Worm (Caenorhabditis elegans) whole organism, young adult: Measurements from ENCODE around the gene ZK1307.1.

Source experiments
- B0019.2 ChIP-seq: fragments of 200-800 bp; sonication (Bioruptor generic); conservative IDR thresholded peaks from 2 replicates; pipeline ENCODE4 v1.3.6; 2022; ENCODE audit warnings: missing genetic modification reagents, missing genetic modification characterization, missing compliant biosample characterization
- B0336.3 ChIP-seq: fragments of 200-800 bp; sonication (Bioruptor generic); IDR thresholded peaks from 2 replicates; pipeline ENCODE4 v1.3.6; 2022; ENCODE audit warnings: missing genetic modification characterization, missing compliant biosample characterization
- F49E8.2 ChIP-seq: sonication (generic microtip); optimal IDR thresholded peaks from 3 replicates; lab custom pipeline; 2017; ENCODE audit warnings: missing genetic modification characterization, mild to moderate bottlenecking, missing compliant biosample characterization, antibody characterized with exemption, moderate library complexity; ENCODE audit not compliant: insufficient read depth
- F55B11.4 ChIP-seq: sonication (generic microtip); optimal IDR thresholded peaks from 2 replicates; lab custom pipeline; 2016; ENCODE audit warnings: missing compliant biosample characterization, missing genetic modification characterization, borderline replicate concordance; ENCODE audit not compliant: insufficient read depth
- Y53F4B.3 ChIP-seq: fragments of 200-800 bp; sonication (Bioruptor generic); IDR thresholded peaks from 2 replicates; pipeline ENCODE4 v1.3.6; 2022; ENCODE audit warnings: missing genetic modification reagents, missing genetic modification characterization, missing compliant biosample characterization
- Y53G8AR.9 ChIP-seq: fragments of 200-800 bp; sonication (Bioruptor generic); conservative IDR thresholded peaks from 2 replicates; pipeline ENCODE4 v1.3.6; 2022; ENCODE audit warnings: missing genetic modification reagents, missing genetic modification characterization, missing compliant biosample characterization
- Y56A3A.18 ChIP-seq: fragments of 200-800 bp; sonication (Bioruptor generic); IDR thresholded peaks from 2 replicates; pipeline ENCODE4 v1.3.6; 2022; ENCODE audit warnings: missing genetic modification reagents, missing genetic modification characterization, missing compliant biosample characterization
- Y95B8A.8 ChIP-seq: fragments of 200-800 bp; sonication (Bioruptor generic); IDR thresholded peaks from 2 replicates; pipeline ENCODE4 v1.3.6; 2022; ENCODE audit warnings: missing genetic modification reagents, missing genetic modification characterization, missing compliant biosample characterization
- ZK185.1 ChIP-seq: sonication (generic microtip); optimal IDR thresholded peaks from 2 replicates; lab custom pipeline; 2016; ENCODE audit warnings: mild to moderate bottlenecking, missing genetic modification characterization, missing compliant biosample characterization; ENCODE audit not compliant: poor library complexity, severe bottlenecking
- akir-1 ChIP-seq: fragments of 200-800 bp; sonication (Bioruptor generic); optimal IDR thresholded peaks from 2 replicates; lab custom pipeline; 2018; ENCODE audit warnings: mild to moderate bottlenecking, missing genetic modification characterization, moderate library complexity, missing compliant biosample characterization
- aptf-2 ChIP-seq: fragments of 200-800 bp; sonication (Bioruptor generic); conservative IDR thresholded peaks from 2 replicates; pipeline ENCODE4 v1.3.6; 2022; ENCODE audit warnings: missing genetic modification reagents, missing genetic modification characterization, missing compliant biosample characterization
- atf-7 ChIP-seq: sonication (generic microtip); optimal IDR thresholded peaks from 2 replicates; lab custom pipeline; 2017; ENCODE audit warnings: mild to moderate bottlenecking, missing genetic modification characterization, missing compliant biosample characterization
- athp-1 ChIP-seq: sonication (generic microtip); optimal IDR thresholded peaks from 2 replicates; lab custom pipeline; 2017; ENCODE audit warnings: mild to moderate bottlenecking, missing genetic modification characterization, missing compliant biosample characterization
- attf-6 ChIP-seq: fragments of 200-800 bp; sonication (Bioruptor generic); IDR thresholded peaks from 2 replicates; pipeline ENCODE4 v1.3.6; 2022; ENCODE audit warnings: missing genetic modification reagents, missing genetic modification characterization, missing compliant biosample characterization
- ccch-3 ChIP-seq: fragments of 200-800 bp; sonication (Bioruptor generic); optimal IDR thresholded peaks from 2 replicates; lab custom pipeline; 2018; ENCODE audit warnings: mild to moderate bottlenecking, missing genetic modification characterization, missing compliant biosample characterization
- cebp-1 ChIP-seq, 2 experiments: fragments of 200-800 bp in 1 of 2; sonication (Bioruptor generic) in 1 of 2; sonication (generic microtip) in 1 of 2; IDR thresholded peaks in 1 of 2; optimal IDR thresholded peaks in 1 of 2; 2 replicates each; pipeline versions ENCODE4 v1.3.6 to Lab custom; 2017 to 2022; ENCODE audit warnings: missing compliant biosample characterization in 2 of 2, missing genetic modification characterization in 2 of 2, mild to moderate bottlenecking in 1 of 2, missing genetic modification reagents in 1 of 2, moderate library complexity in 1 of 2
- cebp-2 ChIP-seq: fragments of 200-800 bp; sonication (Bioruptor generic); IDR thresholded peaks from 2 replicates; pipeline ENCODE4 v1.3.6; 2022; ENCODE audit warnings: missing genetic modification characterization, missing compliant biosample characterization
- ceh-58 ChIP-seq: fragments of 200-800 bp; sonication (Bioruptor generic); IDR thresholded peaks from 2 replicates; pipeline ENCODE4 v1.3.6; 2022; ENCODE audit warnings: missing genetic modification characterization, missing compliant biosample characterization
- ceh-91 ChIP-seq: fragments of 200-800 bp; sonication (Bioruptor generic); IDR thresholded peaks from 2 replicates; pipeline ENCODE4 v1.3.6; 2022; ENCODE audit warnings: missing genetic modification reagents, missing genetic modification characterization, missing compliant biosample characterization
- dox-1 ChIP-seq: fragments of 200-800 bp; sonication (Bioruptor generic); IDR thresholded peaks from 2 replicates; pipeline ENCODE4 v1.3.6; 2022; ENCODE audit warnings: missing genetic modification reagents, missing genetic modification characterization, missing compliant biosample characterization
- efl-1 ChIP-seq: fragments of 150-350 bp; optimal IDR thresholded peaks from 2 replicates; lab custom pipeline; 2014; ENCODE audit warnings: missing biosample characterization, missing genetic modification reagents, missing genetic modification characterization
- egl-18 ChIP-seq: fragments of 200-800 bp; sonication (Bioruptor generic); IDR thresholded peaks from 2 replicates; pipeline ENCODE4 v1.3.6; 2022; ENCODE audit warnings: missing genetic modification reagents, missing genetic modification characterization, missing compliant biosample characterization
- egl-44 ChIP-seq: fragments of 200-800 bp; sonication (Bioruptor generic); IDR thresholded peaks from 2 replicates; pipeline ENCODE4 v1.3.6; 2022; ENCODE audit warnings: missing genetic modification reagents, missing genetic modification characterization, missing compliant biosample characterization
- egrh-3 ChIP-seq: fragments of 200-800 bp; sonication (Bioruptor generic); IDR thresholded peaks from 2 replicates; pipeline ENCODE4 v1.3.6; 2022; ENCODE audit warnings: missing genetic modification reagents, missing genetic modification characterization, missing compliant biosample characterization
- ekl-4 ChIP-seq: fragments of 200-800 bp; sonication (Bioruptor generic); IDR thresholded peaks from 2 replicates; pipeline ENCODE4 v1.3.6; 2022; ENCODE audit warnings: missing genetic modification reagents, missing genetic modification characterization, missing compliant biosample characterization
- gei-17 ChIP-seq: fragments of 200-800 bp; sonication (Bioruptor generic); optimal IDR thresholded peaks from 2 replicates; lab custom pipeline; 2018; ENCODE audit warnings: mild to moderate bottlenecking, missing genetic modification characterization, missing compliant biosample characterization
- hlh-26 ChIP-seq: fragments of 200-800 bp; sonication (Bioruptor generic); conservative IDR thresholded peaks from 2 replicates; pipeline ENCODE4 v1.3.6; 2022; ENCODE audit warnings: missing genetic modification reagents, missing genetic modification characterization, missing compliant biosample characterization
- hmg-20 ChIP-seq: fragments of 200-800 bp; sonication (Bioruptor generic); IDR thresholded peaks from 2 replicates; pipeline ENCODE4 v1.3.6; 2022; ENCODE audit warnings: missing genetic modification reagents, missing genetic modification characterization, missing compliant biosample characterization
- lag-1 ChIP-seq: fragments of 200-800 bp; sonication (Bioruptor generic); IDR thresholded peaks from 2 replicates; pipeline ENCODE4 v1.3.6; 2022; ENCODE audit warnings: missing genetic modification reagents, missing genetic modification characterization, missing compliant biosample characterization
- let-526 ChIP-seq: fragments of 200-800 bp; sonication (Bioruptor generic); IDR thresholded peaks from 2 replicates; pipeline ENCODE4 v1.3.6; 2022; ENCODE audit warnings: missing genetic modification reagents, missing genetic modification characterization, missing compliant biosample characterization
- let-607 ChIP-seq, 2 experiments: fragments of 200-800 bp in 1 of 2; sonication (Bioruptor generic) in 1 of 2; sonication (generic microtip) in 1 of 2; optimal IDR thresholded peaks; 2 replicates each; lab custom pipeline; 2016 to 2018; ENCODE audit warnings: mild to moderate bottlenecking in 2 of 2, missing compliant biosample characterization in 2 of 2, missing genetic modification characterization in 2 of 2, moderate library complexity in 2 of 2, missing genotype in 1 of 2
- lin-40 ChIP-seq: sonication (generic microtip); optimal IDR thresholded peaks from 2 replicates; lab custom pipeline; 2016; ENCODE audit warnings: missing genetic modification characterization, mild to moderate bottlenecking, missing compliant biosample characterization, missing genotype, missing genetic modification reagents
- madf-6 ChIP-seq: fragments of 200-800 bp; sonication (Bioruptor generic); IDR thresholded peaks from 2 replicates; pipeline ENCODE4 v1.3.6; 2022; ENCODE audit warnings: missing genetic modification reagents, missing genetic modification characterization, missing compliant biosample characterization
- mcd-1 ChIP-seq: fragments of 200-800 bp; sonication (Bioruptor generic); IDR thresholded peaks from 2 replicates; pipeline ENCODE4 v1.3.6; 2022; ENCODE audit warnings: missing genetic modification reagents, missing genetic modification characterization, missing compliant biosample characterization
- nfyb-1 ChIP-seq: fragments of 200-800 bp; sonication (Bioruptor generic); IDR thresholded peaks from 2 replicates; pipeline ENCODE4 v1.3.6; 2022; ENCODE audit warnings: missing genetic modification reagents, missing genetic modification characterization, missing compliant biosample characterization
- nhr-80 ChIP-seq: sonication (generic microtip); optimal IDR thresholded peaks from 2 replicates; lab custom pipeline; 2016; ENCODE audit warnings: missing genetic modification characterization, missing compliant biosample characterization
- nhr-90 ChIP-seq: sonication (generic microtip); optimal IDR thresholded peaks from 2 replicates; lab custom pipeline; 2016; ENCODE audit warnings: missing genotype, mild to moderate bottlenecking, missing genetic modification characterization, missing compliant biosample characterization
- pbrm-1 ChIP-seq: fragments of 200-800 bp; sonication (Bioruptor generic); IDR thresholded peaks from 2 replicates; pipeline ENCODE4 v1.3.6; 2022; ENCODE audit warnings: missing genetic modification reagents, missing genetic modification characterization, missing compliant biosample characterization
- rec-8 ChIP-seq, 2 experiments: sonication (generic microtip); optimal IDR thresholded peaks; 2 replicates each; lab custom pipeline; 2016; ENCODE audit warnings: mild to moderate bottlenecking in 2 of 2, missing genetic modification characterization in 2 of 2, missing genetic modification reagents in 2 of 2, missing genotype in 2 of 2, missing biosample characterization in 1 of 2, missing compliant biosample characterization in 1 of 2, moderate library complexity in 1 of 2
- repo-1 ChIP-seq: sonication (generic microtip); optimal IDR thresholded peaks from 2 replicates; lab custom pipeline; 2017; ENCODE audit warnings: mild to moderate bottlenecking, missing genetic modification characterization, missing compliant biosample characterization
- tlf-1 ChIP-seq: fragments of 200-800 bp; sonication (Bioruptor generic); optimal IDR thresholded peaks from 2 replicates; lab custom pipeline; 2018; ENCODE audit warnings: mild to moderate bottlenecking, missing genetic modification characterization, missing compliant biosample characterization
- unc-62 ChIP-seq: fragments of 150-350 bp; optimal IDR thresholded peaks from 2 replicates; lab custom pipeline; 2014; ENCODE audit warnings: missing biosample characterization, missing genetic modification reagents, missing genetic modification characterization
- ztf-18 ChIP-seq: sonication (generic microtip); optimal IDR thresholded peaks from 2 replicates; lab custom pipeline; 2016; ENCODE audit warnings: missing genotype, mild to moderate bottlenecking, missing genetic modification characterization, missing compliant biosample characterization
- ztf-22 ChIP-seq: fragments of 200-800 bp; sonication (Bioruptor generic); optimal IDR thresholded peaks from 2 replicates; lab custom pipeline; 2018; ENCODE audit warnings: mild to moderate bottlenecking, missing genetic modification characterization, moderate library complexity, missing compliant biosample characterization
- ztf-28 ChIP-seq: fragments of 200-800 bp; sonication (Bioruptor generic); IDR thresholded peaks from 2 replicates; pipeline ENCODE4 v1.3.6; 2022; ENCODE audit warnings: missing genetic modification reagents, missing genetic modification characterization, missing compliant biosample characterization

ZK1307.1 gene

DNA sequence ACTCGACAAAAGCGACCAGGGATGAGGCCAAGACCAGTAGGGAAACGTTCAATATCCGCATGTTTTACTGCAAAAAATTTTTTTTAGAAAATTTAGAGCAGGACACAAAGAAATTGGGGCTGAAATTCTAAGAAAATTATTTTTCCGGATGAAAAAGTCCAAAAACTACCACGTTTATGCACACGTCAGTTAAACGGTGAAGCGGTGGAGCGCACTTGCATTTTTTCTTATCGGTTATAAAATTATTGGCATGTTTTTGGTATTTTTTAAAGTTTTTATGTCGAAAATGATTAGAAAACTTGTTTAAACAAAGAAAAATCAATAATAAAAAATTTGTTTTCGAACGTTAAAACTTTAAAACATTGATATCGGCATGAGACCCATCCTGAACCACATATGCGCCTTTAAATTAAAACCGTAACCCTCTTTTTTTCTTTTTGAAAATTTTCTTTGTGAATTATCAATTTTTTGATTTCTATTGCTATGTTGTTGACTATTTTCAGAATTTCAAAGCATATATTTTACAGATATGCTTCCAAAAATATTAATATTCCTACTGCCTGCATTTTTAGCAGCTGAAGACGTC lies 31.2 kb downstream of the ZK1307.1 start, which contains the start of the genes dnj-20 and ZK1307.8 (continued):
- TF ChIP-seq gei-17 (GFP tag; lab: Kevin White, UChicago) (no peak), Y53F4B.3 (GFP tag; lab: Robert Waterston, UW) (no peak), hlh-26 (GFP tag; lab: Robert Waterston, UW) (no peak), nfyb-1 (no peak), aptf-2 (no peak), ekl-4 (GFP tag; lab: Robert Waterston, UW) (no peak), ccch-3 (GFP tag; lab: Kevin White, UChicago) (no peak), ztf-28 (GFP tag; lab: Robert Waterston, UW) (no peak), rec-8 (tag; optimal IDR thresholded peaks at IDR 0.05; lab: Kevin White, UChicago) (no peak), egrh-3 (no peak), mcd-1 (0 out of 2 replicates have a peak, but pooled peaks have one; percentile 34), nhr-80 (tag; lab: Kevin White, UChicago) (peak; percentile 56), ztf-22 (no peak), attf-6 (GFP tag; lab: Robert Waterston, UW) (no peak), egl-44 (GFP tag; lab: Robert Waterston, UW) (no peak), lin-40 (tag; lab: Kevin White, UChicago) (no peak), ZK185.1 (no peak), madf-6 (GFP tag; lab: Robert Waterston, UW) (peak; percentile 83), cebp-2 (GFP tag; lab: Robert Waterston, UW) (no peak), Y95B8A.8 (GFP tag; lab: Robert Waterston, UW) (no peak)

DNA sequence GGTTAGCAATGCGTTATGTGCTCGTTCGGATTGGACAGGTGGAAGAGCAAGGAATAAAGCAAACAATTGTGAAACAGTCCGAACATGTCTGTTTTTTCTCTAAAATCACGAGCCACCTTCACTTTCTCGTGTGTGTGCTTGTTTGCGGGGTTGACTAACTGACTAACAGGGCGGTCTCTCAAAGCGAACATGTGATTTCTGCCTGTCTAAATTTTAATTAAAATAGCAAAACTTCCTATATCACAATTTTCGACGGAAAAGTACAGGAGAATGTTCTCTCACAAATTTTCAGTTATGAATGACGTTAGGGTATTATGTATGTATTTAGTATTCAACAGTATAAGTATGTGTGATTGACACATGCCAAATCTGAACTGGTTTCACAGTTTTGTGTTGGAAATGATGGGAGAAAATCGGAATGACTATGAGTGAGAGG lies 33.4 kb downstream of the ZK1307.1 start:
- peak; percentile 39 for TF ChIP-seq tlf-1 (GFP tag; lab: Kevin White, UChicago)
- peak; percentile 16 for TF ChIP-seq nhr-90 (tag; lab: Kevin White, UChicago)
- TF ChIP-seq athp-1 (tag; lab: Kevin White, UChicago): no peak
- TF ChIP-seq let-526: 0 out of 2 replicates have a peak, but pooled peaks have one; percentile 57
- peak; percentile 69 for TF ChIP-seq cebp-1 (GFP tag; IDR thresholded peaks at IDR 0.05; lab: Robert Waterston, UW)
- peak; percentile 82 for TF ChIP-seq cebp-1 (tag; optimal IDR thresholded peaks at IDR 0.05; lab: Kevin White, UChicago)
- no peak for TF ChIP-seq B0019.2 (GFP tag; lab: Robert Waterston, UW)
- no peak for TF ChIP-seq F55B11.4
- TF ChIP-seq unc-62: peak; percentile 96
- peak; percentile 6 for TF ChIP-seq akir-1 (GFP tag; lab: Kevin White, UChicago)
- no peak for TF ChIP-seq ceh-91 (GFP tag; lab: Robert Waterston, UW)
- TF ChIP-seq let-607 (tag; optimal IDR thresholded peaks at IDR 0.05; lab: Kevin White, UChicago): peak; percentile 95 to 97
- no peak for TF ChIP-seq F49E8.2
- TF ChIP-seq ztf-22: peak; percentile 31
- no peak for TF ChIP-seq efl-1 (GFP tag; lab: Kevin White, UChicago)
- no peak for TF ChIP-seq repo-1 (tag; lab: Kevin White, UChicago)
- TF ChIP-seq B0336.3 (GFP tag; lab: Robert Waterston, UW): 0 out of 2 replicates have a peak, but pooled peaks have one; percentile 25
- TF ChIP-seq ceh-58 (GFP tag; lab: Robert Waterston, UW): no peak
- peak; percentile 92 for TF ChIP-seq nhr-80 (tag; lab: Kevin White, UChicago)
- TF ChIP-seq attf-6 (GFP tag; lab: Robert Waterston, UW): no peak
- TF ChIP-seq pbrm-1 (GFP tag; lab: Robert Waterston, UW): 0 out of 2 replicates have a peak, but pooled peaks have one; percentile 25
- TF ChIP-seq lag-1 (GFP tag; lab: Robert Waterston, UW): no peak
- peak; percentile 48 for TF ChIP-seq atf-7 (tag; lab: Kevin White, UChicago)
- no peak for TF ChIP-seq Y95B8A.8 (GFP tag; lab: Robert Waterston, UW)
- TF ChIP-seq dox-1 (GFP tag; lab: Robert Waterston, UW): peak; percentile 45; the same call in 1 of the 2 replicates
- TF ChIP-seq egl-18 (GFP tag; lab: Robert Waterston, UW): no peak
- TF ChIP-seq hmg-20 (GFP tag; lab: Robert Waterston, UW): no peak
- 0 out of 2 replicates have a peak, but pooled peaks have one; percentile 46 for TF ChIP-seq Y53G8AR.9 (GFP tag; lab: Robert Waterston, UW)
- 0 out of 2 replicates have a peak, but pooled peaks have one; percentile 17 for TF ChIP-seq Y56A3A.18 (GFP tag; lab: Robert Waterston, UW)
- peak; percentile 1 for TF ChIP-seq ztf-18 (tag; lab: Kevin White, UChicago)
